Fruit fly (Drosophila melanogaster): ENCODE results near the gene CG43248.
A peak's percentile ranks its signal among the peaks of the same experiment; 100 is the strongest.

The CG43248 gene

DNA sequence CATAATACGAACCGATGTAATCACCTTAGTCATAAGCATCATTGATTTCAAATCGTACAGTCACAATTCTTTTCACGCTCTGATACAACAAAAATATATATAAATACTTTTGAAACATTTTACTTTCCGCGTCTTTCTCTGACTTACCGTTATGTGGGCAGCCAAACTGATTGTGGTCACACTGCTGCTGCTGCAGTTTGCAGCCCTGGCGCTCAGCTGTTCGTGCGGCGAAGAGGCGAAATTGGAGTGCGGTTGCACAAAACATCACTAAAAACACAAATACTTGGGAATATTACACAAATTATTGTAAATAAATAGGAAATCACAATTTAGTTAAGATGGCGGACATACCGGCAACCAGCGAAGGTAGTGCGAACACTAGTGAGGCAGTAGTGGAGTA is 21.9 kb downstream of the CG43248 start, which contains the start of the genes gdl and gdl-ORF39:
TSS of gene gdl (plus strand) at position 48 of the 400 bp plus-strand sequence.
TSS of gene gdl-ORF39 (plus strand) at position 48 of the 400 bp plus-strand sequence.
- TF ChIP-seq jim (GFP tag; optimal IDR thresholded peaks at IDR 0.05) (no peak), lola (GFP tag; optimal IDR thresholded peaks at IDR 0.05) (no peak), Dfd (GFP tag; optimal IDR thresholded peaks at IDR 0.05) (no peak), dsf (GFP tag; optimal IDR thresholded peaks at IDR 0.05; ENCODE audit: borderline replicate concordance) (no peak), Abd-B (GFP tag; optimal IDR thresholded peaks at IDR 0.05) (no peak), Hr78 (GFP tag; optimal IDR thresholded peaks at IDR 0.05) (no peak), Jra (GFP tag; optimal IDR thresholded peaks at IDR 0.05) (no peak), Dif (GFP tag; optimal IDR thresholded peaks at IDR 0.05; ENCODE audit: partially characterized antibody) (no peak), Mio (GFP tag; optimal IDR thresholded peaks at IDR 0.05) (no peak), HLH106 (tag; optimal IDR thresholded peaks at IDR 0.05) (no peak), fru (GFP tag; optimal IDR thresholded peaks at IDR 0.05) (no peak), OdsH (GFP tag; optimal IDR thresholded peaks at IDR 0.05) (no peak), rgr (GFP tag; optimal IDR thresholded peaks at IDR 0.05) (no peak), Hr83 (GFP tag; optimal IDR thresholded peaks at IDR 0.05; ENCODE audit: poor library complexity, severe bottlenecking) (no peak), woc (GFP tag; optimal IDR thresholded peaks at IDR 0.05) (no peak), usp (GFP tag; optimal IDR thresholded peaks at IDR 0.05) (no peak), foxo (GFP tag; optimal IDR thresholded peaks at IDR 0.05) (no peak)

DNA sequence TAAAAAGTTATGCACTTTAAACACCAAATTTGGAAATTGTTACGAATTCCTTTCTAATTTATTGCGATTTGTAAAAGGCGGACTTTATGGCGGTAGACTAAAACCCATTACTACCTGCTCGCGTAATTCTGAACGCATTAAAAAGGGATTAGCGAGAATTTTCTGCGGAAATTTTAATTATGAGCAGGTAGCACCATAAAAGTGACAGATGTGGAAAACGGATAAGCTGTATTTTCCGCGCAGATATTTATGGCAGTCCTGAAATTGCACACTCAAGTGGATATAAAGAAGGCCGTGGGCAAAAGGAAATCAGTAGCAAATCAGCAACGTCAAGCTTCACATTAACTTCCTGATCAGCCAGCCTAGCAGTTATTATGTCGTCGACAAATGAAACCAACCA is 22.5 kb downstream of the CG43248 start, which contains the start of gene Z600:
TSS of gene Z600 (plus strand) at position 312 of the 400 bp plus-strand sequence.
- TF ChIP-seq dl (GFP tag; optimal IDR thresholded peaks at IDR 0.05; ENCODE audit: insufficient read depth in 1 of 2, partially characterized antibody in 2 of 2), result no peak
- no peak for TF ChIP-seq HLH106 (tag; optimal IDR thresholded peaks at IDR 0.05)
- no peak for TF ChIP-seq CG9705 (GFP tag; optimal IDR thresholded peaks at IDR 0.05)
- no peak for TF ChIP-seq Vsx2 (GFP tag; optimal IDR thresholded peaks at IDR 0.05; ENCODE audit: partially characterized antibody)
- TF ChIP-seq CG32264 (GFP tag; optimal IDR thresholded peaks at IDR 0.05), result no peak
- no peak for TF ChIP-seq dsf (GFP tag; optimal IDR thresholded peaks at IDR 0.05; ENCODE audit: borderline replicate concordance)
- no peak for TF ChIP-seq Hnf4 (GFP tag; optimal IDR thresholded peaks at IDR 0.05)
- no peak for TF ChIP-seq Hr83 (GFP tag; optimal IDR thresholded peaks at IDR 0.05; ENCODE audit: poor library complexity, severe bottlenecking)
- TF ChIP-seq sv (GFP tag; optimal IDR thresholded peaks at IDR 0.05), result no peak
- TF ChIP-seq OdsH (GFP tag; optimal IDR thresholded peaks at IDR 0.05), result no peak
- TF ChIP-seq pan (optimal IDR thresholded peaks at IDR 0.05), result no peak
- TF ChIP-seq woc (GFP tag; optimal IDR thresholded peaks at IDR 0.05), result no peak
- no peak for TF ChIP-seq fru (GFP tag; optimal IDR thresholded peaks at IDR 0.05)
- TF ChIP-seq foxo (GFP tag; optimal IDR thresholded peaks at IDR 0.05), result no peak
- TF ChIP-seq N (GFP tag; optimal IDR thresholded peaks at IDR 0.05), result no peak
- TF ChIP-seq rgr (GFP tag; optimal IDR thresholded peaks at IDR 0.05), result no peak
- no peak for TF ChIP-seq Rel (GFP tag; optimal IDR thresholded peaks at IDR 0.05)
- TF ChIP-seq Rel (tag; optimal IDR thresholded peaks at IDR 0.05), result no peak
- TF ChIP-seq Dfd (GFP tag; optimal IDR thresholded peaks at IDR 0.05), result no peak
- no peak for TF ChIP-seq psq (GFP tag; optimal IDR thresholded peaks at IDR 0.05)
- TF ChIP-seq lola (GFP tag; optimal IDR thresholded peaks at IDR 0.05), result no peak

DNA sequence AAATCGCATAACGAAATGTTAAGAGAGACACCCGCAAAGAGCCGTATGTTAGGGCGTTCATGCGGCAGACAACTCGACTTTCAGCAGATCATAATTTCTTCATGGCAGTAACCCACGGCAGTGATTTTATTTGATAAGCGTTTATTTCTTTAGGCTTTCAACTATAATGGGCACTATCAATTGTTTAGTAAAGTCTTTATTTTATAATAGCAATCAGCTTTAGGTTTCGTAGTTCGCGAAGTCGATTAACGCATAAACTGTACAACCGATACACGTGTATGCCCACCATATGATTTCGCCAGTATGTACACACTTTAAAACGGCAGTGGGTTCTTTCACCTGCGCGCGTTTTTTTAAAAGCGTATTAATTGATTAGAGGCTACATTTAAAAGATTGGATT is 23.0 kb downstream of the CG43248 start, which contains the start of gene CG7841:
TSS of gene CG7841 (minus strand) at position 20 of the 400 bp plus-strand sequence.
- TF ChIP-seq Sp1 (GFP tag; optimal IDR thresholded peaks at IDR 0.05), result peak; percentile 99
- peak; percentile 99 for TF ChIP-seq rgr (GFP tag; optimal IDR thresholded peaks at IDR 0.05)
- no peak for TF ChIP-seq jim (GFP tag; optimal IDR thresholded peaks at IDR 0.05)
- peak; percentile 99 for TF ChIP-seq fru (GFP tag; optimal IDR thresholded peaks at IDR 0.05)
- peak; percentile 99 for TF ChIP-seq HLH106 (tag; optimal IDR thresholded peaks at IDR 0.05)
- no peak for TF ChIP-seq dl (GFP tag; optimal IDR thresholded peaks at IDR 0.05; ENCODE audit: insufficient read depth in 1 of 2, partially characterized antibody in 2 of 2)
- TF ChIP-seq Hr78 (GFP tag; optimal IDR thresholded peaks at IDR 0.05), result no peak
- TF ChIP-seq dsf (GFP tag; optimal IDR thresholded peaks at IDR 0.05; ENCODE audit: borderline replicate concordance), result peak; percentile 83
- TF ChIP-seq dmrt93B (GFP tag; optimal IDR thresholded peaks at IDR 0.05), result peak; percentile 94
- peak; percentile 99 for TF ChIP-seq br (GFP tag; optimal IDR thresholded peaks at IDR 0.05)
- TF ChIP-seq Jra (GFP tag; optimal IDR thresholded peaks at IDR 0.05), result peak; percentile 97
- no peak for TF ChIP-seq lola (GFP tag; optimal IDR thresholded peaks at IDR 0.05)
- TF ChIP-seq tai (GFP tag; optimal IDR thresholded peaks at IDR 0.05), result peak; percentile 96
- no peak for TF ChIP-seq Myc (optimal IDR thresholded peaks at IDR 0.05)
- no peak for TF ChIP-seq Hr83 (GFP tag; optimal IDR thresholded peaks at IDR 0.05; ENCODE audit: poor library complexity, severe bottlenecking)
- TF ChIP-seq psq (GFP tag; optimal IDR thresholded peaks at IDR 0.05), result peak; percentile 93
- TF ChIP-seq GATAd (GFP tag; optimal IDR thresholded peaks at IDR 0.05), result no peak
- no peak for TF ChIP-seq Vsx2 (GFP tag; optimal IDR thresholded peaks at IDR 0.05; ENCODE audit: partially characterized antibody)
- no peak for TF ChIP-seq Dfd (GFP tag; optimal IDR thresholded peaks at IDR 0.05)
- no peak for TF ChIP-seq pan (optimal IDR thresholded peaks at IDR 0.05)
- TF ChIP-seq OdsH (GFP tag; optimal IDR thresholded peaks at IDR 0.05), result peak; percentile 99
- peak; percentile 96 to 99 for TF ChIP-seq foxo (GFP tag; optimal IDR thresholded peaks at IDR 0.05)
- peak; percentile 98 for TF ChIP-seq sv (GFP tag; optimal IDR thresholded peaks at IDR 0.05)
- TF ChIP-seq Abd-B (GFP tag; optimal IDR thresholded peaks at IDR 0.05), result no peak
- TF ChIP-seq h (GFP tag; optimal IDR thresholded peaks at IDR 0.05), result peak; percentile 99
- TF ChIP-seq sage (GFP tag; optimal IDR thresholded peaks at IDR 0.05), result peak; percentile 98
- peak; percentile 97 for TF ChIP-seq ey (GFP tag; optimal IDR thresholded peaks at IDR 0.05)
- TF ChIP-seq usp (GFP tag; optimal IDR thresholded peaks at IDR 0.05), result no peak
- TF ChIP-seq woc (GFP tag; optimal IDR thresholded peaks at IDR 0.05), result peak; percentile 96
- peak; percentile 89 for TF ChIP-seq Rel (GFP tag; optimal IDR thresholded peaks at IDR 0.05)
- TF ChIP-seq Rel (tag; optimal IDR thresholded peaks at IDR 0.05), result peak; percentile 95
- TF ChIP-seq CG32264 (GFP tag; optimal IDR thresholded peaks at IDR 0.05), result peak; percentile 97
- TF ChIP-seq CrebA (GFP tag; optimal IDR thresholded peaks at IDR 0.05; ENCODE audit: borderline replicate concordance), result no peak
- peak; percentile 96 for TF ChIP-seq Hnf4 (GFP tag; optimal IDR thresholded peaks at IDR 0.05)
- TF ChIP-seq Dif (GFP tag; optimal IDR thresholded peaks at IDR 0.05; ENCODE audit: partially characterized antibody), result no peak
- peak; percentile 98 for TF ChIP-seq brk (GFP tag; optimal IDR thresholded peaks at IDR 0.05)
- TF ChIP-seq Mio (GFP tag; optimal IDR thresholded peaks at IDR 0.05), result peak; percentile 85
- TF ChIP-seq CG9705 (GFP tag; optimal IDR thresholded peaks at IDR 0.05), result peak; percentile 98
- no peak for TF ChIP-seq N (GFP tag; optimal IDR thresholded peaks at IDR 0.05)

All from whole organism, wandering third instar larva.